Worm (Caenorhabditis elegans) whole organism, young adult: ENCODE measurements around the gene C45G9.6.

Source experiments
- C06A6.2 ChIP-seq: fragments of 200-800 bp; sonication (Bioruptor generic); conservative IDR thresholded peaks from 2 replicates; pipeline ENCODE4 v1.3.6; 2022; ENCODE audit warnings: missing genetic modification characterization, missing compliant biosample characterization
- D2030.7 ChIP-seq: fragments of 200-800 bp; sonication (Bioruptor generic); IDR thresholded peaks from 2 replicates; pipeline ENCODE4 v1.3.6; 2022; ENCODE audit warnings: missing genetic modification reagents, missing genetic modification characterization, missing compliant biosample characterization
- F22D6.2 ChIP-seq: sonication (generic microtip); optimal IDR thresholded peaks from 2 replicates; lab custom pipeline; 2016; ENCODE audit warnings: mild to moderate bottlenecking, missing genetic modification characterization, missing compliant biosample characterization
- F23B12.7 ChIP-seq: sonication (generic microtip); optimal IDR thresholded peaks from 2 replicates; lab custom pipeline; 2017; ENCODE audit warnings: missing genetic modification characterization, mild to moderate bottlenecking, missing compliant biosample characterization, antibody characterized with exemption, moderate library complexity; ENCODE audit not compliant: insufficient read depth
- F33H1.4 ChIP-seq: fragments of 200-800 bp; sonication (Bioruptor generic); IDR thresholded peaks from 2 replicates; pipeline ENCODE4 v1.3.6; 2022; ENCODE audit warnings: missing genetic modification reagents, missing genetic modification characterization, missing compliant biosample characterization
- F49E8.2 ChIP-seq: sonication (generic microtip); optimal IDR thresholded peaks from 3 replicates; lab custom pipeline; 2017; ENCODE audit warnings: missing genetic modification characterization, mild to moderate bottlenecking, missing compliant biosample characterization, antibody characterized with exemption, moderate library complexity; ENCODE audit not compliant: insufficient read depth
- F52B5.7 ChIP-seq: sonication (generic microtip); optimal IDR thresholded peaks from 2 replicates; lab custom pipeline; 2016; ENCODE audit warnings: mild to moderate bottlenecking, missing genetic modification characterization, missing compliant biosample characterization
- F55B11.4 ChIP-seq: sonication (generic microtip); optimal IDR thresholded peaks from 2 replicates; lab custom pipeline; 2016; ENCODE audit warnings: missing compliant biosample characterization, missing genetic modification characterization, borderline replicate concordance; ENCODE audit not compliant: insufficient read depth
- K11D2.4 ChIP-seq: fragments of 200-800 bp; sonication (Bioruptor generic); IDR thresholded peaks from 2 replicates; pipeline ENCODE4 v1.3.6; 2022; ENCODE audit warnings: missing genetic modification reagents, missing genetic modification characterization, missing compliant biosample characterization
- K12H6.12 ChIP-seq: fragments of 200-800 bp; sonication (Bioruptor generic); optimal IDR thresholded peaks from 2 replicates; lab custom pipeline; 2018; ENCODE audit warnings: mild to moderate bottlenecking, missing genetic modification characterization, missing compliant biosample characterization
- T07F8.4 ChIP-seq: sonication (generic microtip); optimal IDR thresholded peaks from 2 replicates; lab custom pipeline; 2016; ENCODE audit warnings: mild to moderate bottlenecking, missing genetic modification characterization, moderate library complexity, missing compliant biosample characterization
- Y53G8AR.9 ChIP-seq: fragments of 200-800 bp; sonication (Bioruptor generic); conservative IDR thresholded peaks from 2 replicates; pipeline ENCODE4 v1.3.6; 2022; ENCODE audit warnings: missing genetic modification reagents, missing genetic modification characterization, missing compliant biosample characterization
- Y56A3A.18 ChIP-seq: fragments of 200-800 bp; sonication (Bioruptor generic); IDR thresholded peaks from 2 replicates; pipeline ENCODE4 v1.3.6; 2022; ENCODE audit warnings: missing genetic modification reagents, missing genetic modification characterization, missing compliant biosample characterization
- akir-1 ChIP-seq: fragments of 200-800 bp; sonication (Bioruptor generic); optimal IDR thresholded peaks from 2 replicates; lab custom pipeline; 2018; ENCODE audit warnings: mild to moderate bottlenecking, missing genetic modification characterization, moderate library complexity, missing compliant biosample characterization
- ama-1 ChIP-seq, 3 experiments: fragments of 150-350 bp in 1 of 3; sonication (generic microtip) in 2 of 3; optimal IDR thresholded peaks; 2 replicates each; lab custom pipeline; 2014 to 2018; ENCODE audit warnings: missing biosample characterization in 2 of 3, missing genetic modification characterization in 2 of 3, missing genetic modification reagents in 2 of 3
- attf-3 ChIP-seq: fragments of 200-800 bp; sonication (Bioruptor generic); conservative IDR thresholded peaks from 2 replicates; pipeline ENCODE4 v1.3.6; 2022; ENCODE audit warnings: missing genetic modification reagents, missing genetic modification characterization, missing compliant biosample characterization
- attf-5 ChIP-seq: fragments of 200-800 bp; sonication (Bioruptor generic); optimal IDR thresholded peaks from 2 replicates; lab custom pipeline; 2018; ENCODE audit warnings: mild to moderate bottlenecking, missing genetic modification characterization, missing compliant biosample characterization
- cebp-2 ChIP-seq: fragments of 200-800 bp; sonication (Bioruptor generic); IDR thresholded peaks from 2 replicates; pipeline ENCODE4 v1.3.6; 2022; ENCODE audit warnings: missing genetic modification characterization, missing compliant biosample characterization
- ceh-79 ChIP-seq: sonication (generic microtip); optimal IDR thresholded peaks from 2 replicates; lab custom pipeline; 2017; ENCODE audit warnings: mild to moderate bottlenecking, missing genetic modification characterization, missing compliant biosample characterization
- die-1 ChIP-seq: sonication (generic microtip); optimal IDR thresholded peaks from 2 replicates; lab custom pipeline; 2016; ENCODE audit warnings: missing genotype, mild to moderate bottlenecking, missing genetic modification characterization, missing compliant biosample characterization
- gei-17 ChIP-seq: fragments of 200-800 bp; sonication (Bioruptor generic); optimal IDR thresholded peaks from 2 replicates; lab custom pipeline; 2018; ENCODE audit warnings: mild to moderate bottlenecking, missing genetic modification characterization, missing compliant biosample characterization
- him-1 ChIP-seq: sonication (generic microtip); optimal IDR thresholded peaks from 2 replicates; lab custom pipeline; 2016; ENCODE audit warnings: missing genotype, missing genetic modification reagents, missing genetic modification characterization, missing compliant biosample characterization
- lag-1 ChIP-seq: fragments of 200-800 bp; sonication (Bioruptor generic); IDR thresholded peaks from 2 replicates; pipeline ENCODE4 v1.3.6; 2022; ENCODE audit warnings: missing genetic modification reagents, missing genetic modification characterization, missing compliant biosample characterization
- let-607 ChIP-seq, 2 experiments: fragments of 200-800 bp in 1 of 2; sonication (Bioruptor generic) in 1 of 2; sonication (generic microtip) in 1 of 2; optimal IDR thresholded peaks; 2 replicates each; lab custom pipeline; 2016 to 2018; ENCODE audit warnings: mild to moderate bottlenecking in 2 of 2, missing compliant biosample characterization in 2 of 2, missing genetic modification characterization in 2 of 2, moderate library complexity in 2 of 2, missing genotype in 1 of 2
- lin-26 ChIP-seq: fragments of 200-800 bp; sonication (Bioruptor generic); IDR thresholded peaks from 2 replicates; pipeline ENCODE4 v1.3.6; 2022; ENCODE audit warnings: missing genetic modification reagents, missing genetic modification characterization, missing compliant biosample characterization
- lin-35 ChIP-seq, 3 experiments: fragments of 150-350 bp in 2 of 3; sonication (generic microtip) in 1 of 3; optimal IDR thresholded peaks; 2 replicates each; lab custom pipeline; 2014 to 2018; ENCODE audit warnings: missing biosample characterization in 3 of 3, missing genetic modification characterization in 3 of 3, missing genetic modification reagents in 3 of 3
- lin-40 ChIP-seq: sonication (generic microtip); optimal IDR thresholded peaks from 2 replicates; lab custom pipeline; 2016; ENCODE audit warnings: missing genetic modification characterization, mild to moderate bottlenecking, missing compliant biosample characterization, missing genotype, missing genetic modification reagents
- lir-1 ChIP-seq: fragments of 200-800 bp; sonication (Bioruptor generic); conservative IDR thresholded peaks from 2 replicates; pipeline ENCODE4 v1.3.6; 2022; ENCODE audit warnings: missing genetic modification reagents, missing genetic modification characterization, missing compliant biosample characterization
- lsy-27 ChIP-seq: sonication (generic microtip); optimal IDR thresholded peaks from 2 replicates; lab custom pipeline; 2017; ENCODE audit warnings: missing genetic modification characterization, mild to moderate bottlenecking, missing compliant biosample characterization, antibody characterized with exemption, missing genotype, borderline replicate concordance; ENCODE audit not compliant: insufficient read depth
- madf-10 ChIP-seq: sonication (generic microtip); optimal IDR thresholded peaks from 2 replicates; lab custom pipeline; 2016; ENCODE audit warnings: mild to moderate bottlenecking, missing genetic modification characterization, missing compliant biosample characterization
- madf-3 ChIP-seq: fragments of 200-800 bp; sonication (Bioruptor generic); IDR thresholded peaks from 2 replicates; pipeline ENCODE4 v1.3.6; 2022; ENCODE audit warnings: missing genetic modification reagents, missing genetic modification characterization, missing compliant biosample characterization
- nfya-2 ChIP-seq: fragments of 200-800 bp; sonication (Bioruptor generic); IDR thresholded peaks from 2 replicates; pipeline ENCODE4 v1.3.6; 2022; ENCODE audit warnings: missing genetic modification reagents, missing genetic modification characterization, missing compliant biosample characterization
- nhr-179 ChIP-seq: sonication (generic microtip); optimal IDR thresholded peaks from 2 replicates; lab custom pipeline; 2016; ENCODE audit warnings: mild to moderate bottlenecking, missing genetic modification characterization, missing compliant biosample characterization
- pbrm-1 ChIP-seq: fragments of 200-800 bp; sonication (Bioruptor generic); IDR thresholded peaks from 2 replicates; pipeline ENCODE4 v1.3.6; 2022; ENCODE audit warnings: missing genetic modification reagents, missing genetic modification characterization, missing compliant biosample characterization
- pha-4 ChIP-seq: fragments of 150-350 bp; sonication (generic microtip); optimal IDR thresholded peaks from 2 replicates; lab custom pipeline; 2014; ENCODE audit warnings: missing biosample characterization, missing genetic modification reagents, missing genetic modification characterization
- snpc-4 ChIP-seq, 5 experiments: fragments of 150-350 bp in 1 of 5; sonication (generic microtip) in 4 of 5; optimal IDR thresholded peaks; 2 replicates each; lab custom pipeline; 2014 to 2018; ENCODE audit warnings: missing genetic modification characterization in 5 of 5, missing biosample characterization in 3 of 5, antibody characterized with exemption in 2 of 5, mild to moderate bottlenecking in 2 of 5, missing compliant biosample characterization in 2 of 5, missing genotype in 2 of 5, moderate library complexity in 2 of 5, missing genetic modification reagents in 1 of 5
- tbp1 ChIP-seq: fragments of 200-800 bp; sonication (Bioruptor generic); optimal IDR thresholded peaks from 2 replicates; lab custom pipeline; 2018; ENCODE audit warnings: mild to moderate bottlenecking, missing genetic modification characterization, missing compliant biosample characterization
- tlf-1 ChIP-seq: fragments of 200-800 bp; sonication (Bioruptor generic); optimal IDR thresholded peaks from 2 replicates; lab custom pipeline; 2018; ENCODE audit warnings: mild to moderate bottlenecking, missing genetic modification characterization, missing compliant biosample characterization
- zfh-2 ChIP-seq: fragments of 200-800 bp; sonication (Bioruptor generic); conservative IDR thresholded peaks from 2 replicates; pipeline ENCODE4 v1.3.6; 2022; ENCODE audit warnings: missing genetic modification reagents, missing genetic modification characterization, missing compliant biosample characterization
- zim-3 ChIP-seq: sonication (generic microtip); optimal IDR thresholded peaks from 2 replicates; lab custom pipeline; 2017; ENCODE audit warnings: mild to moderate bottlenecking, missing genetic modification characterization, moderate library complexity, missing compliant biosample characterization
- ztf-26 ChIP-seq: sonication (generic microtip); optimal IDR thresholded peaks from 2 replicates; lab custom pipeline; 2017; ENCODE audit warnings: missing genetic modification characterization, missing compliant biosample characterization
- ztf-28 ChIP-seq: fragments of 200-800 bp; sonication (Bioruptor generic); IDR thresholded peaks from 2 replicates; pipeline ENCODE4 v1.3.6; 2022; ENCODE audit warnings: missing genetic modification reagents, missing genetic modification characterization, missing compliant biosample characterization

C45G9.6 gene

ce11 chrIII:5078062-5078461 lies 41.8 kb downstream of the C45G9.6 start (continued):
- TF ChIP-seq let-607 (tag; optimal IDR thresholded peaks at IDR 0.05; lab: Kevin White, UChicago) = peak in 1 of 2 experiments; percentile 36
- no peak for TF ChIP-seq him-1 (tag; lab: Kevin White, UChicago)
- no peak for TF ChIP-seq madf-3 (GFP tag; lab: Robert Waterston, UW)
- peak in 1 of 3 experiments; percentile 14 for TF ChIP-seq lin-35 (GFP tag; optimal IDR thresholded peaks at IDR 0.05; lab: Kevin White, UChicago)
- TF ChIP-seq lag-1 (GFP tag; lab: Robert Waterston, UW) = no peak
- 0 out of 2 replicates have a peak, but pooled peaks have one; percentile 31 for TF ChIP-seq C06A6.2 (GFP tag; lab: Robert Waterston, UW)
- no peak for TF ChIP-seq ama-1 (optimal IDR thresholded peaks at IDR 0.05; lab: Kevin White, UChicago)
- TF ChIP-seq ama-1 (GFP tag; optimal IDR thresholded peaks at IDR 0.05; lab: Kevin White, UChicago) = no peak
- TF ChIP-seq Y53G8AR.9 (GFP tag; lab: Robert Waterston, UW) = 0 out of 2 replicates have a peak, but pooled peaks have one; percentile 44
- TF ChIP-seq F23B12.7 (tag; lab: Kevin White, UChicago) = peak; percentile 15
- peak; percentile 20 for TF ChIP-seq K12H6.12
- TF ChIP-seq die-1 (tag; lab: Kevin White, UChicago) = no peak
- peak; percentile 74 for TF ChIP-seq lin-40 (tag; lab: Kevin White, UChicago)
- TF ChIP-seq F22D6.2 = peak; percentile 76
- peak; percentile 18 for TF ChIP-seq tlf-1
- no peak for TF ChIP-seq F55B11.4 (tag; lab: Kevin White, UChicago)
- TF ChIP-seq attf-5 (GFP tag; lab: Kevin White, UChicago) = peak; percentile 45
- TF ChIP-seq lin-26 (GFP tag; lab: Robert Waterston, UW) = no peak
- TF ChIP-seq pha-4 (tag; lab: Kevin White, UChicago) = peak; percentile 78

DNA sequence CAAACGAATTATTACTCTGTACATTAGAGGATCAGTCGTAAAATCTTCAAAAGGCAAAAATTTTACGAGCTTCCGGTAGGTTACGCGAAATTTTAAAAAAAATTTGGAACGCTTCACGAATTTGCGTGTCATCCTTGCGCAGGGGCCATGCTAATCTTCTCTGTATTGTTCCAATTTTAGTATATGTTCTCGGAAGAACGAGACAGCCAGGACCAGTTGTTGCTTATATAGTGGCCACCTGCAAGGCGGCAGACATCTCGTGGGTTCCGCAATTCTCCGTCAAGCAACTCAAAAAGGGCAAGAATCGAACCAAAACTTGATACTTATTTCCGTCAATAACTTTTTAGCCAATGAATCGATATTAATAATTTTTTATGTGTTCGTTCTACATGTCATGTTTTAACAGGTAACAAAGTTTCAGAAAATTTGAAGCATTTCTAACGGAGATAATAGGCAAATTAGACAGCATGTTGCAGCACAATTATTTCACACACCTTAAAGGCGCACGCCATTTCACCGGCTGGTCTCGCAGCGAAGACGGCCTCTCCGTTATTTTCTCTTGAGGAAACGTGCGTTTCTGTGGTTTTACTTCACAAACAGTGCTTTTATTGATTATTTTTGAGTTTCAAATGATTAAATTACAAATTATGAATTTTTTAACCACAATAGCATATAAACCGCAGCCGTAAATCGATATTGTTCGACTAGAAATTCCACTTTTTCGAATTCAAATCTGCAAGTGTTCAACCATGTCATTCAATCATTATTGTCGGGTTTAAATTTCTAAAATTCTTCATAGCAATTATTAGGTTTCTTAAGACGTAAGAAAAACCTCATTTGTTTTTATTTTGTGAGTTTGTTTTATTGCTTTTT lies 44.7 kb downstream of the C45G9.6 start:
- TF ChIP-seq madf-10 (tag; lab: Kevin White, UChicago) (peak; percentile 18), nfya-2 (GFP tag; lab: Robert Waterston, UW) (0 out of 2 replicates have a peak, but pooled peaks have one; percentile 81), gei-17 (GFP tag; lab: Kevin White, UChicago) (peak; percentile 54), F33H1.4 (GFP tag; lab: Robert Waterston, UW) (peak; percentile 90), lsy-27 (tag; lab: Kevin White, UChicago) (peak; percentile 9), nhr-179 (tag; lab: Kevin White, UChicago) (peak; percentile 19), ztf-26 (peak; percentile 69), zim-3 (tag; lab: Kevin White, UChicago) (peak; percentile 86), snpc-4 (GFP tag; optimal IDR thresholded peaks at IDR 0.05; lab: Kevin White, UChicago) (peak; percentile 97), snpc-4 (tag; optimal IDR thresholded peaks at IDR 0.05; lab: Kevin White, UChicago) (peak; percentile 98 to 99 (median 98)), F49E8.2 (tag; lab: Kevin White, UChicago) (peak; percentile 64), akir-1 (GFP tag; lab: Kevin White, UChicago) (no peak), T07F8.4 (peak; percentile 40), tbp1 (GFP tag; lab: Kevin White, UChicago) (peak; percentile 86), attf-3 (GFP tag; lab: Robert Waterston, UW) (peak; percentile 52; the same call in 1 of the 2 replicates), lir-1 (GFP tag; lab: Robert Waterston, UW) (peak; percentile 53; the same call in 1 of the 2 replicates), K11D2.4 (GFP tag; lab: Robert Waterston, UW) (peak; percentile 82), pbrm-1 (GFP tag; lab: Robert Waterston, UW) (peak; percentile 88), attf-5 (GFP tag; lab: Kevin White, UChicago) (peak; percentile 70), lag-1 (GFP tag; lab: Robert Waterston, UW) (no peak), ama-1 (optimal IDR thresholded peaks at IDR 0.05; lab: Kevin White, UChicago) (peak; percentile 83), ama-1 (GFP tag; optimal IDR thresholded peaks at IDR 0.05; lab: Kevin White, UChicago) (peak; percentile 81 to 87), Y56A3A.18 (GFP tag; lab: Robert Waterston, UW) (peak; percentile 83), lin-26 (GFP tag; lab: Robert Waterston, UW) (peak; percentile 94), D2030.7 (GFP tag; lab: Robert Waterston, UW) (peak; percentile 83), ztf-28 (peak; percentile 91), cebp-2 (GFP tag; lab: Robert Waterston, UW) (peak; percentile 86; the same call in 1 of the 2 replicates), ceh-79 (tag; lab: Kevin White, UChicago) (peak; percentile 73), zfh-2 (GFP tag; lab: Robert Waterston, UW) (no peak), F52B5.7 (peak; percentile 90)
